Worm (Caenorhabditis elegans): ENCODE data around the gene ufm-1.

Gene ufm-1

ce11 chrIII:7848173-7848572 is 10.6 kb upstream of the ufm-1 start:
- TF ChIP-seq med-1 (GFP tag; optimal IDR thresholded peaks at IDR 0.05; ENCODE audit: insufficient read depth) (no peak), tab-1 (GFP tag; IDR thresholded peaks at IDR 0.05) (no peak), ztf-29 (GFP tag; IDR thresholded peaks at IDR 0.05) (no peak), T22C8.4 (GFP tag; IDR thresholded peaks at IDR 0.05) (no peak), ref-1 (GFP tag; conservative IDR thresholded peaks at IDR 0.05) (no peak), cog-1 (tag; optimal IDR thresholded peaks at IDR 0.05) (no peak), flt-1 (GFP tag; IDR thresholded peaks at IDR 0.05) (no peak), klf-2 (GFP tag; conservative IDR thresholded peaks at IDR 0.05) (no peak), ztf-23 (GFP tag; IDR thresholded peaks at IDR 0.05) (no peak)

- TF ChIP-seq flt-1 (GFP tag; IDR thresholded peaks at IDR 0.05): peak; percentile 92
- peak; percentile 76 for TF ChIP-seq T22C8.4 (GFP tag; IDR thresholded peaks at IDR 0.05)
- peak; percentile 94 for TF ChIP-seq ztf-23 (GFP tag; IDR thresholded peaks at IDR 0.05)
- TF ChIP-seq tab-1 (GFP tag; IDR thresholded peaks at IDR 0.05): peak; percentile 83
- TF ChIP-seq ref-1 (GFP tag; conservative IDR thresholded peaks at IDR 0.05): peak; percentile 61
- peak; percentile 48 for TF ChIP-seq med-1 (GFP tag; optimal IDR thresholded peaks at IDR 0.05; ENCODE audit: insufficient read depth)
- peak; percentile 77 for TF ChIP-seq ztf-29 (GFP tag; IDR thresholded peaks at IDR 0.05)
- peak; percentile 99 for TF ChIP-seq cog-1 (tag; optimal IDR thresholded peaks at IDR 0.05)
- TF ChIP-seq klf-2 (GFP tag; conservative IDR thresholded peaks at IDR 0.05): peak; percentile 70; the same call in 1 of the 2 replicates
Measured at ce11 chrIII:7854494-7855184, 4.1 kb upstream of the ufm-1 start, which contains the start of gene rpl-35. TSS of gene rpl-35 (plus strand) at chrIII:7855134.

- TF ChIP-seq klf-2 (GFP tag; conservative IDR thresholded peaks at IDR 0.05): no peak
Measured at ce11 chrIII:7855468-7855867, 3.3 kb upstream of the ufm-1 start.

ce11 chrIII:7857142-7857541 is 1.6 kb upstream of the ufm-1 start, which contains the start of gene tag-307:
TSS of gene tag-307 (minus strand) at chrIII:7857242.
- TF ChIP-seq ztf-23 (GFP tag; IDR thresholded peaks at IDR 0.05): no peak
- TF ChIP-seq flt-1 (GFP tag; IDR thresholded peaks at IDR 0.05): no peak
- TF ChIP-seq med-1 (GFP tag; optimal IDR thresholded peaks at IDR 0.05; ENCODE audit: insufficient read depth): no peak
- no peak for TF ChIP-seq T22C8.4 (GFP tag; IDR thresholded peaks at IDR 0.05)
- no peak for TF ChIP-seq ref-1 (GFP tag; conservative IDR thresholded peaks at IDR 0.05)
- no peak for TF ChIP-seq cog-1 (tag; optimal IDR thresholded peaks at IDR 0.05)
- no peak for TF ChIP-seq ztf-29 (GFP tag; IDR thresholded peaks at IDR 0.05)
- TF ChIP-seq tab-1 (GFP tag; IDR thresholded peaks at IDR 0.05): no peak
- no peak for TF ChIP-seq klf-2 (GFP tag; conservative IDR thresholded peaks at IDR 0.05)

ce11 chrIII:7859313-7859712 is 534 bp downstream of the ufm-1 start, which contains the start of gene tomm-7:
TSS of gene tomm-7 (plus strand) at chrIII:7859613.
- TF ChIP-seq cog-1 (tag; optimal IDR thresholded peaks at IDR 0.05) (no peak), tab-1 (GFP tag; IDR thresholded peaks at IDR 0.05) (no peak), ref-1 (GFP tag; conservative IDR thresholded peaks at IDR 0.05) (no peak), flt-1 (GFP tag; IDR thresholded peaks at IDR 0.05) (no peak), ztf-29 (GFP tag; IDR thresholded peaks at IDR 0.05) (no peak), ztf-23 (GFP tag; IDR thresholded peaks at IDR 0.05) (no peak), klf-2 (GFP tag; conservative IDR thresholded peaks at IDR 0.05) (no peak), med-1 (GFP tag; optimal IDR thresholded peaks at IDR 0.05; ENCODE audit: insufficient read depth) (no peak), T22C8.4 (GFP tag; IDR thresholded peaks at IDR 0.05) (no peak)

ce11 chrIII:7860885-7861284 is 2.1 kb downstream of the ufm-1 start, which contains the start of gene cuc-1:
TSS of gene cuc-1 (minus strand) at chrIII:7860985.
- no peak for TF ChIP-seq klf-2 (GFP tag; conservative IDR thresholded peaks at IDR 0.05)
- no peak for TF ChIP-seq ztf-23 (GFP tag; IDR thresholded peaks at IDR 0.05)

ce11 chrIII:7861535-7862120 is 2.8 kb downstream of the ufm-1 start, which contains the start of gene snr-5:
TSS of gene snr-5 (plus strand) at chrIII:7862070.
- TF ChIP-seq cog-1 (tag; optimal IDR thresholded peaks at IDR 0.05): no peak
- no peak for TF ChIP-seq klf-2 (GFP tag; conservative IDR thresholded peaks at IDR 0.05)
- TF ChIP-seq T22C8.4 (GFP tag; IDR thresholded peaks at IDR 0.05): no peak
- TF ChIP-seq ztf-29 (GFP tag; IDR thresholded peaks at IDR 0.05): no peak
- no peak for TF ChIP-seq ztf-23 (GFP tag; IDR thresholded peaks at IDR 0.05)

- TF ChIP-seq klf-2 (GFP tag; conservative IDR thresholded peaks at IDR 0.05): no peak
- no peak for TF ChIP-seq med-1 (GFP tag; optimal IDR thresholded peaks at IDR 0.05; ENCODE audit: insufficient read depth)
- no peak for TF ChIP-seq ztf-29 (GFP tag; IDR thresholded peaks at IDR 0.05)
- no peak for TF ChIP-seq tab-1 (GFP tag; IDR thresholded peaks at IDR 0.05)
Measured at ce11 chrIII:7865238-7865761, 6.5 kb downstream of the ufm-1 start, which contains the start of gene slc-17.3. TSS of gene slc-17.3 (minus strand) at chrIII:7865288.

ce11 chrIII:7866189-7866588 is 7.4 kb downstream of the ufm-1 start, which contains the start of gene cup-4:
TSS of gene cup-4 (plus strand) at chrIII:7866489.
- TF ChIP-seq ztf-29 (GFP tag; IDR thresholded peaks at IDR 0.05) (no peak), ref-1 (GFP tag; conservative IDR thresholded peaks at IDR 0.05) (no peak), cog-1 (tag; optimal IDR thresholded peaks at IDR 0.05) (no peak), tab-1 (GFP tag; IDR thresholded peaks at IDR 0.05) (no peak), med-1 (GFP tag; optimal IDR thresholded peaks at IDR 0.05; ENCODE audit: insufficient read depth) (no peak)

ce11 chrIII:7872776-7873175 is 14.0 kb downstream of the ufm-1 start:
- no peak for TF ChIP-seq ref-1 (GFP tag; conservative IDR thresholded peaks at IDR 0.05)

Data from whole organism, midembryonic.